Fruit fly (Drosophila melanogaster) whole organism, embryonic: ENCODE measurements around the gene kibra.
A peak's percentile ranks its signal among the peaks of the same experiment; 100 is the strongest.

ENCODE experiments used
- Atf-2 ChIP-seq: fragments of 200-800 bp; sonication (Bioruptor generic); optimal IDR thresholded peaks from 2 replicates; lab custom pipeline; 2016; ENCODE audit warnings: missing biosample characterization, missing genetic modification characterization
- B-H1 ChIP-seq: fragments of 200-800 bp; sonication (Bioruptor generic); IDR thresholded peaks from 3 replicates; pipeline ENCODE4 v1.3.6; 2022; ENCODE audit warnings: missing biosample characterization, missing genetic modification characterization
- Bdp1 ChIP-seq: fragments of 200-800 bp; sonication (Bioruptor generic); optimal IDR thresholded peaks from 3 replicates; lab custom pipeline; 2016; ENCODE audit warnings: missing biosample characterization, missing genetic modification characterization
- Bteb2 ChIP-seq: fragments of 200-800 bp; sonication (Bioruptor generic); optimal IDR thresholded peaks from 2 replicates; lab custom pipeline; 2016; ENCODE audit warnings: missing biosample characterization, missing genetic modification characterization
- CG10147 ChIP-seq: fragments of 200-800 bp; sonication (Bioruptor generic); optimal IDR thresholded peaks from 2 replicates; lab custom pipeline; 2019; ENCODE audit warnings: missing biosample characterization, mild to moderate bottlenecking, missing genetic modification characterization, moderate library complexity
- CG10366 ChIP-seq: fragments of 200-800 bp; sonication (Bioruptor generic); IDR thresholded peaks from 2 replicates; pipeline ENCODE4 v1.3.6; 2022; ENCODE audit warnings: missing biosample characterization, missing genetic modification characterization
- CG10431 ChIP-seq: fragments of 200-800 bp; sonication (Bioruptor generic); optimal IDR thresholded peaks from 3 replicates; lab custom pipeline; 2018; ENCODE audit warnings: missing biosample characterization, mild to moderate bottlenecking, missing genetic modification characterization
- CG10979 ChIP-seq: fragments of 200-800 bp; sonication (Bioruptor generic); optimal IDR thresholded peaks from 2 replicates; lab custom pipeline; 2018; ENCODE audit warnings: missing biosample characterization, mild to moderate bottlenecking, missing genetic modification characterization, moderate library complexity
- CG14667 ChIP-seq: fragments of 200-800 bp; sonication (Bioruptor generic); IDR thresholded peaks from 2 replicates; pipeline ENCODE4 v1.3.6; 2022; ENCODE audit warnings: missing biosample characterization, missing genetic modification characterization
- CG1602 ChIP-seq: fragments of 200-800 bp; sonication (Bioruptor generic); optimal IDR thresholded peaks from 3 replicates; lab custom pipeline; 2016; ENCODE audit warnings: missing biosample characterization, missing genetic modification characterization
- CG1603 ChIP-seq: fragments of 200-800 bp; sonication (Bioruptor generic); optimal IDR thresholded peaks from 2 replicates; lab custom pipeline; 2019; ENCODE audit warnings: missing biosample characterization, mild to moderate bottlenecking, missing genetic modification characterization, moderate library complexity
- CG16813 ChIP-seq: fragments of 200-800 bp; sonication (Bioruptor generic); IDR thresholded peaks from 3 replicates; pipeline ENCODE4 v1.3.6; 2022; ENCODE audit warnings: missing biosample characterization, missing genetic modification characterization; ENCODE audit not compliant: partially characterized antibody
- CG1792 ChIP-seq: fragments of 200-800 bp; sonication (Bioruptor generic); optimal IDR thresholded peaks from 2 replicates; lab custom pipeline; 2016; ENCODE audit warnings: missing biosample characterization, missing genetic modification characterization
- CG18262 ChIP-seq: fragments of 200-800 bp; optimal IDR thresholded peaks from 3 replicates; lab custom pipeline; 2019; ENCODE audit warnings: missing biosample characterization, mild to moderate bottlenecking, missing genetic modification characterization, moderate library complexity
- CG18764 ChIP-seq: fragments of 200-800 bp; sonication (Bioruptor generic); optimal IDR thresholded peaks from 3 replicates; lab custom pipeline; 2016; ENCODE audit warnings: missing biosample characterization, missing genetic modification characterization
- CG2678 ChIP-seq: fragments of 200-800 bp; sonication (Bioruptor generic); optimal IDR thresholded peaks from 3 replicates; lab custom pipeline; 2019; ENCODE audit warnings: missing biosample characterization, mild to moderate bottlenecking, missing genetic modification characterization, moderate library complexity
- CG31388 ChIP-seq: fragments of 200-800 bp; sonication (Bioruptor generic); optimal IDR thresholded peaks from 2 replicates; lab custom pipeline; 2016; ENCODE audit warnings: missing biosample characterization, missing genetic modification characterization
- CG4820 ChIP-seq: fragments of 200-800 bp; sonication (Bioruptor generic); optimal IDR thresholded peaks from 3 replicates; lab custom pipeline; 2016; ENCODE audit warnings: missing biosample characterization, missing genetic modification characterization
- CG8281 ChIP-seq: fragments of 200-800 bp; sonication (Bioruptor generic); optimal IDR thresholded peaks from 2 replicates; lab custom pipeline; 2018; ENCODE audit warnings: missing biosample characterization, mild to moderate bottlenecking, missing genetic modification characterization, moderate library complexity
- CHES-1-like ChIP-seq: fragments of 200-800 bp; sonication (Bioruptor generic); optimal IDR thresholded peaks from 2 replicates; lab custom pipeline; 2016; ENCODE audit warnings: missing biosample characterization, missing genetic modification characterization
- D ChIP-seq, 2 experiments: fragments of 200-800 bp in 1 of 2; fragments of >200 bp in 1 of 2; sonication (Bioruptor generic) in 1 of 2; optimal IDR thresholded peaks; 2 replicates in 1 of 2; 3 replicates in 1 of 2; lab custom pipeline; 2017; ENCODE audit warnings: mild to moderate bottlenecking in 1 of 2, missing biosample characterization in 1 of 2, missing genetic modification characterization in 1 of 2, missing genetic modification reagents in 1 of 2
- Doc2 ChIP-seq: fragments of 200-800 bp; sonication (Bioruptor generic); IDR thresholded peaks from 2 replicates; pipeline ENCODE4 v1.3.6; 2022; ENCODE audit warnings: missing biosample characterization, missing genetic modification characterization
- Doc3 ChIP-seq: fragments of 200-800 bp; sonication (Bioruptor generic); IDR thresholded peaks from 3 replicates; pipeline ENCODE4 v1.3.6; 2022; ENCODE audit warnings: missing biosample characterization, missing genetic modification characterization; ENCODE audit not compliant: partially characterized antibody
- Ets97D ChIP-seq: fragments of 200-800 bp; sonication (Bioruptor generic); optimal IDR thresholded peaks from 3 replicates; lab custom pipeline; 2016; ENCODE audit warnings: missing biosample characterization, missing genetic modification characterization
- HLH54F ChIP-seq: fragments of 200-800 bp; sonication (Bioruptor generic); optimal IDR thresholded peaks from 3 replicates; lab custom pipeline; 2016; ENCODE audit warnings: missing biosample characterization, missing genetic modification characterization
- Oaz ChIP-seq: fragments of 200-800 bp; sonication (Bioruptor generic); IDR thresholded peaks from 2 replicates; pipeline ENCODE4 v1.3.6; 2022; ENCODE audit warnings: missing biosample characterization, missing genetic modification characterization
- Opbp ChIP-seq: fragments of 200-800 bp; sonication (Bioruptor generic); IDR thresholded peaks from 3 replicates; pipeline ENCODE4 v1.3.6; 2022; ENCODE audit warnings: missing biosample characterization, missing genetic modification characterization; ENCODE audit not compliant: partially characterized antibody
- Trl ChIP-seq, 3 experiments: fragments of >200 bp in 2 of 3; fragments of 200-800 bp in 1 of 3; sonication (Bioruptor generic) in 1 of 3; optimal IDR thresholded peaks; 2 replicates in 1 of 3; 3 replicates in 2 of 3; lab custom pipeline; 2016 to 2017; ENCODE audit warnings: missing biosample characterization in 1 of 3, missing genetic modification characterization in 1 of 3
- al ChIP-seq: fragments of 200-800 bp; sonication (Bioruptor generic); IDR thresholded peaks from 2 replicates; pipeline ENCODE4 v1.3.6; 2022; ENCODE audit warnings: missing biosample characterization, missing genetic modification characterization
- ase ChIP-seq: fragments of 200-800 bp; sonication (Bioruptor generic); IDR thresholded peaks from 3 replicates; pipeline ENCODE4 v1.3.6; 2022; ENCODE audit warnings: missing biosample characterization, missing genetic modification characterization
- az2 ChIP-seq: fragments of 200-800 bp; sonication (Bioruptor generic); optimal IDR thresholded peaks from 3 replicates; lab custom pipeline; 2016; ENCODE audit warnings: missing biosample characterization, missing genetic modification characterization
- chif ChIP-seq, 2 experiments: fragments of 200-800 bp; sonication (Bioruptor generic); optimal IDR thresholded peaks; 3 replicates each; lab custom pipeline; 2016; ENCODE audit warnings: missing biosample characterization in 2 of 2, missing genetic modification characterization in 2 of 2
- disco-r ChIP-seq: fragments of 200-800 bp; sonication (Bioruptor generic); optimal IDR thresholded peaks from 2 replicates; lab custom pipeline; 2016; ENCODE audit warnings: missing biosample characterization, missing genetic modification characterization
- dmrt99B ChIP-seq: fragments of 200-800 bp; sonication (Bioruptor generic); optimal IDR thresholded peaks from 2 replicates; lab custom pipeline; 2018; ENCODE audit warnings: missing biosample characterization, mild to moderate bottlenecking, missing genetic modification characterization, moderate library complexity
- eve ChIP-seq, 2 experiments: fragments of >200 bp; optimal IDR thresholded peaks; 2 replicates each; lab custom pipeline; 2017; ENCODE audit warnings: missing biosample characterization in 2 of 2, missing genetic modification characterization in 2 of 2
- fd64A ChIP-seq: fragments of 200-800 bp; sonication (Bioruptor generic); optimal IDR thresholded peaks from 3 replicates; lab custom pipeline; 2018; ENCODE audit warnings: missing biosample characterization, mild to moderate bottlenecking, missing genetic modification characterization
- inv ChIP-seq: fragments of 200-800 bp; sonication (Bioruptor generic); IDR thresholded peaks from 2 replicates; pipeline ENCODE4 v1.3.6; 2022; ENCODE audit warnings: missing biosample characterization, missing genetic modification characterization; ENCODE audit not compliant: partially characterized antibody
- jumu ChIP-seq: fragments of 200-800 bp; sonication (Bioruptor generic); optimal IDR thresholded peaks from 3 replicates; lab custom pipeline; 2016; ENCODE audit warnings: missing biosample characterization, missing genetic modification characterization
- klu ChIP-seq: fragments of 200-800 bp; sonication (Bioruptor generic); IDR thresholded peaks from 2 replicates; pipeline ENCODE4 v1.3.6; 2022; ENCODE audit warnings: missing biosample characterization, missing genetic modification characterization
- pfk ChIP-seq: fragments of 200-800 bp; sonication (Bioruptor generic); optimal IDR thresholded peaks from 2 replicates; lab custom pipeline; 2018; ENCODE audit warnings: missing biosample characterization, mild to moderate bottlenecking, missing genetic modification characterization, moderate library complexity
- ranshi ChIP-seq: fragments of 200-800 bp; sonication (Bioruptor generic); IDR thresholded peaks from 2 replicates; pipeline ENCODE4 v1.3.6; 2022; ENCODE audit warnings: missing biosample characterization, missing genetic modification characterization
- shn ChIP-seq: fragments of 200-800 bp; sonication (Bioruptor generic); optimal IDR thresholded peaks from 3 replicates; lab custom pipeline; 2016; ENCODE audit warnings: missing biosample characterization, missing genetic modification characterization
- slbo ChIP-seq: fragments of 200-800 bp; sonication (Bioruptor generic); IDR thresholded peaks from 2 replicates; pipeline ENCODE4 v1.3.6; 2022; ENCODE audit warnings: missing biosample characterization, missing genetic modification characterization
- tx ChIP-seq: fragments of 200-800 bp; sonication (Bioruptor generic); optimal IDR thresholded peaks from 2 replicates; lab custom pipeline; 2016; ENCODE audit warnings: missing biosample characterization, missing genetic modification characterization
- vvl ChIP-seq: fragments of 200-800 bp; sonication (Bioruptor generic); IDR thresholded peaks from 2 replicates; pipeline ENCODE4 v1.3.6; 2022; ENCODE audit warnings: missing biosample characterization, missing genetic modification characterization
- wek ChIP-seq: fragments of 200-800 bp; sonication (Bioruptor generic); optimal IDR thresholded peaks from 3 replicates; lab custom pipeline; 2018; ENCODE audit warnings: missing biosample characterization, mild to moderate bottlenecking, missing genetic modification characterization, moderate library complexity
- yki ChIP-seq: fragments of >200 bp; optimal IDR thresholded peaks from 3 replicates; lab custom pipeline; 2018
- zen2 ChIP-seq: fragments of 200-800 bp; sonication (Bioruptor generic); IDR thresholded peaks from 3 replicates; pipeline ENCODE4 v1.3.6; 2022; ENCODE audit warnings: missing biosample characterization, missing genetic modification characterization; ENCODE audit not compliant: partially characterized antibody

kibra gene

DNA sequence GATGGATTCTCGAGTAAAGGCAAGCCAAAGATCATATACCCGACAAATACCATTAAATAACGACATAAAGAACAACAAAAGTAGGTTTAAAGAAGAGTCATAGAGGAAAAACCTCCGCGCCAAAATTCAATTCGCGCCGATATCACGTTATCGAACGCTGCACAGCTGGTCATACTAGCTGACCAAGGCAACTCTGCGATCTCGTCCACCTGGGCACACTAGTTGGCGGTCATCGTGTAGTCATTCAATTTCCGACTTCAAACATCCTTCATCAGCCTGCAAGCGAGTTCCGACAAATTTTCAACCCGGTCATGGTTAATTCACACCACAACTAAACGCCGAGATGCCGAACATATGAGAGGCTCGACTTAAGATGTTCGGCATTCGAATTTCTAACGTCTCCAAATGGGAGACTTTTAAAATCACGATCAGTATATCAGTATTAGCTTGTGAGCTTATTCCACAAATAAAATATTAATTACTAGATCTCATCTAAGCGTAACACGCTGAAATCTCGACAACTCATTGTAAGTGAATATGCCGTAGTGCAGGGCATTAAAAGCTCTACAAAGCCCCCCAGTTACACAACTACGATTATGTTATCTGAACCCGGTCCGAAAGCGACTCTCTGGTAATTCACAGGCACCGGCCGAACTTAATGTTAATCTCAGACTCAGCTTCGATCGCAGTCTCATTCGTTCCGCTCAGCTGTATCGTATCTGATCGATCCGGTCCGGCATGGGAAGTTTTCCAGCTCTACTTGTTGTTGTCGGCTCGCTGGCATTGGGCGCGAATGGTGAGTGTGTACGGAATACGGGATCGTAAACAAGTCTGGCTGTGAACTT is 67.1 kb downstream of the kibra start, which contains the start of gene CG3505 (continued):
- TF ChIP-seq HLH54F (GFP tag; lab: Kevin White, UChicago), result no peak
- no peak for TF ChIP-seq az2 (GFP tag; lab: Kevin White, UChicago)
- peak; percentile 83 for TF ChIP-seq Ets97D (GFP tag; lab: Kevin White, UChicago)
- peak; percentile 9 for TF ChIP-seq CG4820 (GFP tag; lab: Kevin White, UChicago)
- TF ChIP-seq CG14667 (GFP tag; lab: Robert Waterston, UW), result no peak
- TF ChIP-seq dmrt99B (tag; lab: Kevin White, UChicago), result peak; percentile 55
- TF ChIP-seq klu (GFP tag; lab: Robert Waterston, UW), result no peak
- no peak for TF ChIP-seq shn (GFP tag; lab: Kevin White, UChicago)
- TF ChIP-seq Bdp1, result peak; percentile 20
- peak; percentile 83 for TF ChIP-seq pfk (GFP tag; lab: Kevin White, UChicago)
- TF ChIP-seq disco-r, result no peak
- TF ChIP-seq Doc3 (GFP tag; lab: Robert Waterston, UW), result no peak
- peak; percentile 14; the same call in 1 of the 3 replicates for TF ChIP-seq zen2
- no peak for TF ChIP-seq Atf-2 (GFP tag; lab: Kevin White, UChicago)
- no peak for TF ChIP-seq eve (GFP tag; optimal IDR thresholded peaks at IDR 0.05; lab: Kevin White, UChicago)
- TF ChIP-seq CG1792 (GFP tag; lab: Kevin White, UChicago), result no peak
- TF ChIP-seq vvl, result peak; percentile 66
- no peak for TF ChIP-seq D (optimal IDR thresholded peaks at IDR 0.05; lab: Kevin White, UChicago)
- no peak for TF ChIP-seq D (GFP tag; optimal IDR thresholded peaks at IDR 0.05; lab: Kevin White, UChicago)
- 0 out of 2 replicates have a peak, but pooled peaks have one; percentile 24 for TF ChIP-seq CG10366 (GFP tag; lab: Robert Waterston, UW)
- TF ChIP-seq CG10147 (GFP tag; lab: Kevin White, UChicago), result peak; percentile 24
- peak; percentile 43; the same call in 1 of the 3 replicates for TF ChIP-seq Opbp (GFP tag; lab: Robert Waterston, UW)
- no peak for TF ChIP-seq Oaz (GFP tag; lab: Robert Waterston, UW)
- peak; percentile 64 for TF ChIP-seq slbo (GFP tag; lab: Robert Waterston, UW)
- TF ChIP-seq al (GFP tag; lab: Robert Waterston, UW), result no peak
- no peak for TF ChIP-seq CG10431 (GFP tag; lab: Kevin White, UChicago)
- peak; percentile 8 for TF ChIP-seq CG18262 (tag; lab: Kevin White, UChicago)
- no peak for TF ChIP-seq ase (GFP tag; lab: Robert Waterston, UW)
- peak; percentile 26 for TF ChIP-seq wek
- no peak for TF ChIP-seq yki (lab: Kevin White, UChicago)
- no peak for TF ChIP-seq Doc2 (GFP tag; lab: Robert Waterston, UW)
- no peak for TF ChIP-seq CG31388
- TF ChIP-seq fd64A (GFP tag; lab: Kevin White, UChicago), result no peak
- no peak; the same call in 2 of the 3 replicates for TF ChIP-seq B-H1
- TF ChIP-seq CG18764 (GFP tag; lab: Kevin White, UChicago), result no peak
- no peak for TF ChIP-seq Bteb2 (GFP tag; lab: Kevin White, UChicago)
- TF ChIP-seq CG8281 (tag; lab: Kevin White, UChicago), result no peak
- 0 out of 2 replicates have a peak, but pooled peaks have one; percentile 10 for TF ChIP-seq ranshi (GFP tag; lab: Robert Waterston, UW)
- TF ChIP-seq chif (GFP tag; optimal IDR thresholded peaks at IDR 0.05; lab: Kevin White, UChicago), result no peak
- peak in 1 of 2 experiments; percentile 6 for TF ChIP-seq Trl (optimal IDR thresholded peaks at IDR 0.05; lab: Kevin White, UChicago)
- TF ChIP-seq Trl (GFP tag; optimal IDR thresholded peaks at IDR 0.05; lab: Kevin White, UChicago), result no peak
- TF ChIP-seq CHES-1-like (GFP tag; lab: Kevin White, UChicago), result no peak
- TF ChIP-seq inv (GFP tag; lab: Robert Waterston, UW), result no peak
- TF ChIP-seq CG1602 (GFP tag; lab: Kevin White, UChicago), result no peak
- peak; percentile 16; the same call in 1 of the 3 replicates for TF ChIP-seq CG16813 (GFP tag; lab: Robert Waterston, UW)
- TF ChIP-seq CG1603 (tag; lab: Kevin White, UChicago), result peak; percentile 60
- TF ChIP-seq CG2678 (tag; lab: Kevin White, UChicago), result no peak
- no peak for TF ChIP-seq tx (GFP tag; lab: Kevin White, UChicago)
- TF ChIP-seq CG10979 (tag; lab: Kevin White, UChicago), result no peak
- no peak for TF ChIP-seq jumu
